Fruit fly (Drosophila melanogaster): ENCODE data around the gene CG42634.

- TF ChIP-seq CG8159 (tag; optimal IDR thresholded peaks at IDR 0.05) (no peak), Ets98B (GFP tag; IDR thresholded peaks at IDR 0.05) (no peak), rn (GFP tag; IDR thresholded peaks at IDR 0.05) (no peak), Pif1B (GFP tag; optimal IDR thresholded peaks at IDR 0.05) (no peak), CG32121 (GFP tag; IDR thresholded peaks at IDR 0.05) (no peak), gl (tag; optimal IDR thresholded peaks at IDR 0.05) (no peak), D1 (tag; optimal IDR thresholded peaks at IDR 0.05) (no peak)
Measured at dm6 chr2L:18007060-18007459, 675 bp upstream of the CG42634 start, which contains the start of gene CG42659.
